Fruit fly (Drosophila melanogaster) whole organism, embryonic: ENCODE data around the gene CG15629.
A peak's percentile ranks its signal among the peaks of the same experiment; 100 is the strongest.

Experiments
- Adf1 ChIP-seq: fragments of 200-800 bp; sonication (Bioruptor generic); IDR thresholded peaks from 2 replicates; pipeline ENCODE4 v1.3.6; 2022; ENCODE audit warnings: missing biosample characterization, missing genetic modification characterization
- CG10147 ChIP-seq: fragments of 200-800 bp; sonication (Bioruptor generic); optimal IDR thresholded peaks from 2 replicates; lab custom pipeline; 2019; ENCODE audit warnings: missing biosample characterization, mild to moderate bottlenecking, missing genetic modification characterization, moderate library complexity
- CG10321 ChIP-seq: fragments of 200-800 bp; sonication (Bioruptor generic); IDR thresholded peaks from 2 replicates; pipeline ENCODE4 v1.3.6; 2022; ENCODE audit warnings: missing biosample characterization, missing genetic modification characterization
- CG11398 ChIP-seq: fragments of 200-800 bp; sonication (Bioruptor generic); optimal IDR thresholded peaks from 2 replicates; lab custom pipeline; 2016; ENCODE audit warnings: missing biosample characterization, missing genetic modification characterization
- CG12071 ChIP-seq: fragments of 200-800 bp; sonication (Bioruptor generic); optimal IDR thresholded peaks from 3 replicates; lab custom pipeline; 2018; ENCODE audit warnings: missing biosample characterization, mild to moderate bottlenecking, missing genetic modification characterization
- CG1233 ChIP-seq: fragments of 200-800 bp; sonication (Bioruptor generic); optimal IDR thresholded peaks from 4 replicates; lab custom pipeline; 2018; ENCODE audit warnings: missing biosample characterization, mild to moderate bottlenecking, missing genetic modification characterization
- CG13424 ChIP-seq: fragments of 200-800 bp; sonication (Bioruptor generic); optimal IDR thresholded peaks from 2 replicates; lab custom pipeline; 2019; ENCODE audit warnings: missing biosample characterization, mild to moderate bottlenecking, missing genetic modification characterization, moderate library complexity
- CG13894 ChIP-seq: fragments of 200-800 bp; sonication (Bioruptor generic); optimal IDR thresholded peaks from 3 replicates; lab custom pipeline; 2018; ENCODE audit warnings: missing biosample characterization, mild to moderate bottlenecking, missing genetic modification characterization, moderate library complexity
- CG18764 ChIP-seq: fragments of 200-800 bp; sonication (Bioruptor generic); optimal IDR thresholded peaks from 3 replicates; lab custom pipeline; 2016; ENCODE audit warnings: missing biosample characterization, missing genetic modification characterization
- CG2889 ChIP-seq: fragments of 200-800 bp; sonication (Bioruptor generic); IDR thresholded peaks from 3 replicates; pipeline ENCODE4 v1.3.6; 2022; ENCODE audit warnings: missing biosample characterization, missing genetic modification characterization
- CG30431 ChIP-seq: fragments of 200-800 bp; sonication (Bioruptor generic); optimal IDR thresholded peaks from 2 replicates; lab custom pipeline; 2017; ENCODE audit warnings: missing biosample characterization, missing genetic modification characterization
- CG33557 ChIP-seq: fragments of 200-800 bp; sonication (Bioruptor generic); optimal IDR thresholded peaks from 2 replicates; lab custom pipeline; 2019; ENCODE audit warnings: missing biosample characterization, mild to moderate bottlenecking, missing genetic modification characterization, moderate library complexity
- CG6654 ChIP-seq: fragments of 200-800 bp; sonication (Bioruptor generic); optimal IDR thresholded peaks from 2 replicates; lab custom pipeline; 2017; ENCODE audit warnings: missing biosample characterization, mild to moderate bottlenecking, missing genetic modification characterization
- CG6683 ChIP-seq: fragments of 200-800 bp; sonication (Bioruptor generic); optimal IDR thresholded peaks from 2 replicates; lab custom pipeline; 2017; ENCODE audit warnings: missing biosample characterization, mild to moderate bottlenecking, missing genetic modification characterization, missing genetic modification reagents
- CG6765 ChIP-seq: fragments of 200-800 bp; sonication (Bioruptor generic); optimal IDR thresholded peaks from 3 replicates; lab custom pipeline; 2017; ENCODE audit warnings: missing biosample characterization, mild to moderate bottlenecking, missing genetic modification characterization
- CG7839 ChIP-seq: fragments of 200-800 bp; sonication (Bioruptor generic); optimal IDR thresholded peaks from 3 replicates; lab custom pipeline; 2018; ENCODE audit warnings: missing biosample characterization, mild to moderate bottlenecking, missing genetic modification characterization, moderate library complexity
- CG8944 ChIP-seq: fragments of 200-800 bp; sonication (Bioruptor generic); optimal IDR thresholded peaks from 3 replicates; lab custom pipeline; 2016; ENCODE audit warnings: missing biosample characterization, missing genetic modification characterization
- CTCF ChIP-seq: fragments of 200-800 bp; sonication (Bioruptor generic); optimal IDR thresholded peaks from 2 replicates; lab custom pipeline; 2017; ENCODE audit warnings: missing biosample characterization, mild to moderate bottlenecking, missing genetic modification characterization, moderate library complexity
- Dip3 ChIP-seq: fragments of 200-800 bp; sonication (Bioruptor generic); optimal IDR thresholded peaks from 3 replicates; lab custom pipeline; 2016; ENCODE audit warnings: missing biosample characterization, missing genetic modification characterization
- Doc2 ChIP-seq: fragments of 200-800 bp; sonication (Bioruptor generic); IDR thresholded peaks from 2 replicates; pipeline ENCODE4 v1.3.6; 2022; ENCODE audit warnings: missing biosample characterization, missing genetic modification characterization
- Lpt ChIP-seq: fragments of >200 bp; optimal IDR thresholded peaks from 2 replicates; lab custom pipeline; 2018; ENCODE audit warnings: missing biosample characterization, missing genetic modification characterization
- MTF-1 ChIP-seq: fragments of 200-800 bp; sonication (Bioruptor generic); optimal IDR thresholded peaks from 2 replicates; lab custom pipeline; 2018; ENCODE audit warnings: missing biosample characterization, mild to moderate bottlenecking, missing genetic modification characterization, borderline replicate concordance
- Oli ChIP-seq: fragments of 200-800 bp; sonication (Bioruptor generic); optimal IDR thresholded peaks from 2 replicates; lab custom pipeline; 2018; ENCODE audit warnings: missing biosample characterization, mild to moderate bottlenecking, missing genetic modification characterization, moderate library complexity
- Ravus ChIP-seq: fragments of 200-800 bp; sonication (Bioruptor generic); IDR thresholded peaks from 2 replicates; pipeline ENCODE4 v1.3.6; 2022; ENCODE audit warnings: missing biosample characterization, missing genetic modification characterization
- Six4 ChIP-seq: fragments of 200-800 bp; sonication (Bioruptor generic); optimal IDR thresholded peaks from 2 replicates; lab custom pipeline; 2016; ENCODE audit warnings: missing biosample characterization, missing genetic modification characterization
- Sox100B ChIP-seq: fragments of 200-800 bp; sonication (Bioruptor generic); optimal IDR thresholded peaks from 3 replicates; lab custom pipeline; 2018; ENCODE audit warnings: missing biosample characterization, mild to moderate bottlenecking, missing genetic modification characterization
- ac ChIP-seq: fragments of 200-800 bp; sonication (Bioruptor generic); optimal IDR thresholded peaks from 3 replicates; lab custom pipeline; 2017; ENCODE audit warnings: missing biosample characterization, mild to moderate bottlenecking, missing genetic modification characterization
- bsh ChIP-seq, 2 experiments: fragments of 200-800 bp; sonication (Bioruptor generic); optimal IDR thresholded peaks; 2 replicates each; lab custom pipeline; 2017 to 2018; ENCODE audit warnings: mild to moderate bottlenecking in 2 of 2, missing biosample characterization in 2 of 2, missing genetic modification characterization in 2 of 2, moderate library complexity in 1 of 2
- btn ChIP-seq: fragments of 200-800 bp; sonication (Bioruptor generic); optimal IDR thresholded peaks from 2 replicates; lab custom pipeline; 2016; ENCODE audit warnings: missing biosample characterization, missing genetic modification characterization
- chm ChIP-seq: fragments of 200-800 bp; sonication (Bioruptor generic); IDR thresholded peaks from 2 replicates; pipeline ENCODE4 v1.3.6; 2022; ENCODE audit warnings: missing biosample characterization, missing genetic modification characterization
- ci ChIP-seq: fragments of 200-800 bp; sonication (Bioruptor generic); IDR thresholded peaks from 3 replicates; pipeline ENCODE4 v1.3.6; 2022; ENCODE audit warnings: missing biosample characterization, missing genetic modification characterization
- crol ChIP-seq: fragments of 200-800 bp; sonication (Bioruptor generic); IDR thresholded peaks from 2 replicates; pipeline ENCODE4 v1.3.6; 2022; ENCODE audit warnings: missing biosample characterization, missing genetic modification characterization
- danr ChIP-seq: fragments of 200-800 bp; sonication (Bioruptor generic); IDR thresholded peaks from 2 replicates; pipeline ENCODE4 v1.3.6; 2022; ENCODE audit warnings: missing biosample characterization, missing genetic modification characterization
- dm ChIP-seq: fragments of 200-800 bp; sonication (Bioruptor generic); optimal IDR thresholded peaks from 3 replicates; lab custom pipeline; 2016; ENCODE audit warnings: missing biosample characterization, missing genetic modification characterization
- esg ChIP-seq: fragments of 200-800 bp; sonication (Bioruptor generic); conservative IDR thresholded peaks from 2 replicates; pipeline ENCODE4 v1.3.6; 2022; ENCODE audit warnings: missing biosample characterization, missing genetic modification characterization
- gsb-n ChIP-seq: fragments of 200-800 bp; sonication (Bioruptor generic); optimal IDR thresholded peaks from 3 replicates; lab custom pipeline; 2018; ENCODE audit warnings: missing biosample characterization, mild to moderate bottlenecking, missing genetic modification characterization
- lab ChIP-seq: fragments of 200-800 bp; sonication (Bioruptor generic); optimal IDR thresholded peaks from 3 replicates; lab custom pipeline; 2017; ENCODE audit warnings: missing biosample characterization, missing genetic modification characterization, mild to moderate bottlenecking, moderate library complexity, missing genetic modification reagents
- lola ChIP-seq, 3 experiments: fragments of >200 bp in 2 of 3; fragments of 200-800 bp in 1 of 3; sonication (Bioruptor generic) in 1 of 3; optimal IDR thresholded peaks; 2 replicates each; lab custom pipeline; 2017 to 2019; ENCODE audit warnings: missing biosample characterization in 3 of 3, missing genetic modification characterization in 3 of 3, mild to moderate bottlenecking in 1 of 3, moderate library complexity in 1 of 3
- maf-S ChIP-seq: fragments of 200-800 bp; sonication (Bioruptor generic); optimal IDR thresholded peaks from 2 replicates; lab custom pipeline; 2016; ENCODE audit warnings: missing biosample characterization, missing genetic modification characterization
- pfk ChIP-seq: fragments of 200-800 bp; sonication (Bioruptor generic); optimal IDR thresholded peaks from 2 replicates; lab custom pipeline; 2018; ENCODE audit warnings: missing biosample characterization, mild to moderate bottlenecking, missing genetic modification characterization, moderate library complexity
- pum ChIP-seq: fragments of 200-800 bp; sonication (Bioruptor generic); optimal IDR thresholded peaks from 2 replicates; lab custom pipeline; 2016; ENCODE audit warnings: missing biosample characterization, missing genetic modification characterization
- rib ChIP-seq: fragments of 200-800 bp; sonication (Bioruptor generic); IDR thresholded peaks from 2 replicates; pipeline ENCODE4 v1.3.6; 2022; ENCODE audit warnings: missing biosample characterization, missing genetic modification characterization
- sc ChIP-seq, 3 experiments: fragments of >200 bp in 2 of 3; fragments of 200-800 bp in 1 of 3; sonication (Bioruptor generic) in 1 of 3; optimal IDR thresholded peaks; 2 replicates in 2 of 3; 3 replicates in 1 of 3; lab custom pipeline; 2017; ENCODE audit warnings: mild to moderate bottlenecking in 1 of 3, missing biosample characterization in 1 of 3, missing genetic modification characterization in 1 of 3, missing genetic modification reagents in 1 of 3
- sob ChIP-seq: fragments of 200-800 bp; sonication (Bioruptor generic); IDR thresholded peaks from 2 replicates; pipeline ENCODE4 v1.3.6; 2022; ENCODE audit warnings: missing biosample characterization, missing genetic modification characterization
- sug ChIP-seq: fragments of 200-800 bp; optimal IDR thresholded peaks from 2 replicates; lab custom pipeline; 2019; ENCODE audit warnings: missing biosample characterization, mild to moderate bottlenecking, missing genetic modification characterization, moderate library complexity
- tap ChIP-seq: fragments of 200-800 bp; optimal IDR thresholded peaks from 3 replicates; lab custom pipeline; 2019; ENCODE audit warnings: missing biosample characterization, mild to moderate bottlenecking, missing genetic modification characterization, moderate library complexity
- wek ChIP-seq: fragments of 200-800 bp; sonication (Bioruptor generic); optimal IDR thresholded peaks from 3 replicates; lab custom pipeline; 2018; ENCODE audit warnings: missing biosample characterization, mild to moderate bottlenecking, missing genetic modification characterization, moderate library complexity
- zen ChIP-seq: fragments of 200-800 bp; sonication (Bioruptor generic); optimal IDR thresholded peaks from 3 replicates; lab custom pipeline; 2018; ENCODE audit warnings: missing biosample characterization, mild to moderate bottlenecking, missing genetic modification characterization, moderate library complexity
- zfh2 ChIP-seq: fragments of 200-800 bp; sonication (Bioruptor generic); optimal IDR thresholded peaks from 2 replicates; lab custom pipeline; 2016; ENCODE audit warnings: missing biosample characterization, missing genetic modification characterization

Gene CG15629

dm6 chr2L:4838494-4839320, 25.9 kb downstream of the CG15629 start (continued):
- TF ChIP-seq sc (optimal IDR thresholded peaks at IDR 0.05; lab: Kevin White, UChicago) (no peak), sc (GFP tag; optimal IDR thresholded peaks at IDR 0.05; lab: Kevin White, UChicago) (peak; percentile 21), CG6765 (GFP tag; lab: Kevin White, UChicago) (peak; percentile 19), CG11398 (GFP tag; lab: Kevin White, UChicago) (peak; percentile 34), Oli (tag; lab: Kevin White, UChicago) (no peak), esg (GFP tag; lab: Robert Waterston, UW) (no peak), chm (GFP tag; lab: Robert Waterston, UW) (no peak), CG8944 (no peak), Adf1 (GFP tag; lab: Robert Waterston, UW) (no peak), CG18764 (peak; percentile 49), zfh2 (no peak), Ravus (GFP tag; lab: Robert Waterston, UW) (no peak), Lpt (GFP tag; lab: Kevin White, UChicago) (no peak), crol (GFP tag; lab: Robert Waterston, UW) (peak; percentile 56; the same call in 1 of the 2 replicates), CG6683 (GFP tag; lab: Kevin White, UChicago) (peak; percentile 13), tap (no peak), CG10147 (no peak), CG13424 (tag; lab: Kevin White, UChicago) (peak; percentile 23), CG33557 (peak; percentile 44), ac (GFP tag; lab: Kevin White, UChicago) (peak; percentile 33), CG2889 (GFP tag; lab: Robert Waterston, UW) (no peak), pfk (GFP tag; lab: Kevin White, UChicago) (peak; percentile 47), gsb-n (tag; lab: Kevin White, UChicago) (peak; percentile 15), Six4 (GFP tag; lab: Kevin White, UChicago) (no peak), wek (GFP tag; lab: Kevin White, UChicago) (peak; percentile 63), pum (GFP tag; lab: Kevin White, UChicago) (no peak), CG1233 (GFP tag; lab: Kevin White, UChicago) (peak; percentile 78), sob (0 out of 2 replicates have a peak, but pooled peaks have one; percentile 38), Dip3 (GFP tag; lab: Kevin White, UChicago) (no peak), MTF-1 (GFP tag; lab: Kevin White, UChicago) (peak; percentile 54), maf-S (peak; percentile 10), Doc2 (no peak), btn (peak; percentile 20), ci (GFP tag; lab: Robert Waterston, UW) (peak; percentile 58; the same call in 2 of the 3 replicates), lola (GFP tag; optimal IDR thresholded peaks at IDR 0.05; lab: Kevin White, UChicago) (peak in 1 of 3 experiments; percentile 35), CG13894 (tag; lab: Kevin White, UChicago) (no peak), Sox100B (peak; percentile 76), CG30431 (no peak), CG6654 (GFP tag; lab: Kevin White, UChicago) (no peak), dm (GFP tag; lab: Kevin White, UChicago) (no peak), CG10321 (no peak), sug (tag; lab: Kevin White, UChicago) (peak; percentile 28), rib (GFP tag; lab: Robert Waterston, UW) (no peak), lab (GFP tag; lab: Kevin White, UChicago) (peak; percentile 79), bsh (GFP tag; optimal IDR thresholded peaks at IDR 0.05; lab: Kevin White, UChicago) (peak in 1 of 2 experiments; percentile 66), danr (GFP tag; lab: Robert Waterston, UW) (no peak), zen (tag; lab: Kevin White, UChicago) (peak; percentile 61), CG12071 (GFP tag; lab: Kevin White, UChicago) (peak; percentile 66), CTCF (GFP tag; lab: Kevin White, UChicago) (no peak), CG7839 (tag; lab: Kevin White, UChicago) (no peak)
